Worm (Caenorhabditis elegans): ENCODE data around the gene F11C7.7.

F11C7.7 gene

DNA sequence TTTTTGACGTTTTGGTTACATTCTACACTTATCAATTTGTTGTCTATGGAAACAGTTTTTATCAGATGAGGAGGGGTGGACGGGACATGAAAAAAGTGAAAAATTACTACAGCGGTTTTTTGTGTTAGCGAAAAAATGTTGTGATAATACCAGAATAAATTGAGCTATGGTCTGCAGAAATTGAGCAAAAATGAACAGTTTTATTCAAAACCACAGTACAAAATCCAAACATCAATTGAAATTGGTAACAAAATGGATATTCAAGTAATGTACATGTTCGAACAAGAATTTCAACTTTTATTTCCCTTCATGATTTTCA is 26.2 kb downstream of the F11C7.7 start:
- TF ChIP-seq nhr-42 (GFP tag; IDR thresholded peaks at IDR 0.05) (no peak), unc-62 (GFP tag; optimal IDR thresholded peaks at IDR 0.05 in 1 of 2) (peak in 1 of 2 experiments; percentile 98), unc-62 (tag; optimal IDR thresholded peaks at IDR 0.05) (no peak)

DNA sequence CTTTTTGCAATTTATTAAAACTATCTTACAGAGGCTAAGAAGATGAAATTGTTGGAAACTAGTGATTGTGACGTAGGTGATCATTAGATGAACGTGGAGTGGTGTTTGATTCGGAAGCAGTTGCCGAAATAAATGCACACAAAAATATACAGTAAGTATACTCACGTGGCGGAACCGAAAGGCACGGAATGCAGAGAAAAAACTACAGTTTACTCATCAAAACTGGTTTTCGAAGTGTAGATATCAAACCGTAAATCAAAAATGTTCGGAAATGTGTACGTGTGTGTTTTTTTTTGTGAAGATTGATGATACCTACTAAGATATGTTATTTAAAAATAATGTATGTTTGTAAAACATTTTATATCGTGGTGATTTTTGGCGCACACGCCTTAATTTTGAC is 28.3 kb downstream of the F11C7.7 start:
- TF ChIP-seq zip-11 (GFP tag; IDR thresholded peaks at IDR 0.05): no peak
- TF ChIP-seq spr-1 (tag; optimal IDR thresholded peaks at IDR 0.05): no peak
- no peak for TF ChIP-seq jun-1 (tag; optimal IDR thresholded peaks at IDR 0.05)
- no peak for TF ChIP-seq ceh-32 (tag; optimal IDR thresholded peaks at IDR 0.05; ENCODE audit: poor library complexity)
- peak; percentile 45; the same call in 1 of the 2 replicates for TF ChIP-seq ceh-20 (GFP tag; IDR thresholded peaks at IDR 0.05)
- no peak for TF ChIP-seq zfp-2 (tag; optimal IDR thresholded peaks at IDR 0.05)
- peak; percentile 11 for TF ChIP-seq nhr-25 (tag; optimal IDR thresholded peaks at IDR 0.05; ENCODE audit: borderline replicate concordance, insufficient read depth)
- no peak for TF ChIP-seq daf-8 (GFP tag; IDR thresholded peaks at IDR 0.05)
- TF ChIP-seq nhr-28 (tag; optimal IDR thresholded peaks at IDR 0.05): peak; percentile 17

ce11 chrX:17427778-17428177 is 29.4 kb downstream of the F11C7.7 start:
- TF ChIP-seq hlh-30 (tag; optimal IDR thresholded peaks at IDR 0.05; ENCODE audit: insufficient read depth): peak; percentile 62
- no peak for TF ChIP-seq F37D6.2 (tag; optimal IDR thresholded peaks at IDR 0.05)
- peak; percentile 70 for TF ChIP-seq nhr-28 (tag; optimal IDR thresholded peaks at IDR 0.05)
- no peak for TF ChIP-seq ZK337.2 (GFP tag; IDR thresholded peaks at IDR 0.05)
- TF ChIP-seq vab-7 (GFP tag; IDR thresholded peaks at IDR 0.05): no peak
- peak in 1 of 2 experiments; percentile 98 for TF ChIP-seq unc-62 (GFP tag; optimal IDR thresholded peaks at IDR 0.05 in 1 of 2)
- no peak for TF ChIP-seq unc-62 (tag; optimal IDR thresholded peaks at IDR 0.05)
- no peak for TF ChIP-seq egl-27 (tag; optimal IDR thresholded peaks at IDR 0.05)
- TF ChIP-seq hlh-11 (tag; optimal IDR thresholded peaks at IDR 0.05): peak; percentile 61
- TF ChIP-seq mdl-1 (tag; optimal IDR thresholded peaks at IDR 0.05): peak in 1 of 2 experiments; percentile 11
- TF ChIP-seq mep-1 (tag; optimal IDR thresholded peaks at IDR 0.05): peak; percentile 43
- peak in 1 of 2 experiments; percentile 79 for TF ChIP-seq lsy-2 (tag; optimal IDR thresholded peaks at IDR 0.05)
- TF ChIP-seq nhr-48 (tag; optimal IDR thresholded peaks at IDR 0.05): no peak

DNA sequence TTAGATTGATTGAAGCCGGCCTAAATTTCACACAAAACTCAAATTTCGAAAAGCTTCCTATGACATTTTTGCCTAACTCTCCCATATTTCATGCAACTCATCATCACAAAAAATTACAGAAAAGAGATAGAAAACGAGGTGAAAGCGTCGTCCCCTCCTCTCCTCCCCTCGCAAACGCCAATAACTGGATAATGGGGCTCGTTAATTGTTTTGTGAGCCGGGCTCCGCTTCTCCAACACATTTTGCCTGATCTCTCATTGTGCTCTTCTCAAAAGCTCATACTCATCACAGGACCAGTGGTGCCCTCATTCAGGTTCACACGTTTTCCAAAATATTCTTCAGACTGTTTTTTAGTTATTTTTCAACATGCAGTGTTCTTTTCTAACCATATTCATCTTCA is 30.4 kb downstream of the F11C7.7 start, which contains the start of gene pbo-6:
Gene pbo-6, plus strand, starts transcription at position 240 of the 400 bp plus-strand sequence.
- TF ChIP-seq dmd-6 (GFP tag; IDR thresholded peaks at IDR 0.05) (no peak), mxl-3 (GFP tag; optimal IDR thresholded peaks at IDR 0.05) (no peak), skn-1 (tag; optimal IDR thresholded peaks at IDR 0.05) (no peak), mxl-2 (GFP tag; conservative IDR thresholded peaks at IDR 0.05) (no peak), set-16 (GFP tag; IDR thresholded peaks at IDR 0.05) (no peak), lin-38 (GFP tag; IDR thresholded peaks at IDR 0.05) (no peak), php-3 (GFP tag; IDR thresholded peaks at IDR 0.05) (no peak), lir-3 (tag; optimal IDR thresholded peaks at IDR 0.05) (no peak), lin-1 (GFP tag; IDR thresholded peaks at IDR 0.05) (no peak), daf-16 (GFP tag; optimal IDR thresholded peaks at IDR 0.05) (no peak), daf-16 (tag; optimal IDR thresholded peaks at IDR 0.05) (no peak), egl-43 (GFP tag; IDR thresholded peaks at IDR 0.05) (no peak), daf-12 (tag; optimal IDR thresholded peaks at IDR 0.05) (no peak), aha-1 (tag) (no peak), daf-19 (GFP tag; conservative IDR thresholded peaks at IDR 0.05) (no peak), Y48G9A.11 (GFP tag; IDR thresholded peaks at IDR 0.05) (no peak), unc-62 (GFP tag; optimal IDR thresholded peaks at IDR 0.05 in 1 of 2) (no peak), unc-62 (tag; optimal IDR thresholded peaks at IDR 0.05) (no peak), nhr-6 (tag; optimal IDR thresholded peaks at IDR 0.05) (no peak), ceh-82 (tag; optimal IDR thresholded peaks at IDR 0.05) (no peak)

Data from whole organism, L4 larva.